Worm (Caenorhabditis elegans) whole organism, L1 larva: ENCODE results near the gene K10D2.5.

ENCODE experiments used
- ama-1 ChIP-seq: fragments of 150-350 bp; optimal IDR thresholded peaks from 2 replicates; lab custom pipeline; 2014
- blmp-1 ChIP-seq: fragments of 150-350 bp; optimal IDR thresholded peaks from 2 replicates; lab custom pipeline; 2014; ENCODE audit warnings: missing biosample characterization, missing genetic modification characterization
- ceh-63 ChIP-seq: fragments of 200-800 bp; sonication (Bioruptor generic); optimal IDR thresholded peaks from 2 replicates; lab custom pipeline; 2018; ENCODE audit warnings: mild to moderate bottlenecking, missing genetic modification characterization, missing compliant biosample characterization
- dpl-1 ChIP-seq, 3 experiments: fragments of 150-350 bp in 2 of 3; sonication (generic microtip) in 1 of 3; optimal IDR thresholded peaks; 2 replicates each; lab custom pipeline; 2014 to 2017; ENCODE audit warnings: missing biosample characterization in 3 of 3, missing genetic modification characterization in 3 of 3, missing genetic modification reagents in 3 of 3
- efl-1 ChIP-seq, 4 experiments: fragments of 150-350 bp; optimal IDR thresholded peaks in 3 of 4; peaks in 1 of 4; 1 replicate in 1 of 4; 2 replicates in 3 of 4; lab custom pipeline; 2014; ENCODE audit warnings: missing biosample characterization in 2 of 4, missing genetic modification characterization in 2 of 4, missing genetic modification reagents in 2 of 4
- efl-3 ChIP-seq: fragments of 200-800 bp; sonication (Bioruptor generic); optimal IDR thresholded peaks from 2 replicates; lab custom pipeline; 2018; ENCODE audit warnings: mild to moderate bottlenecking, missing genetic modification characterization, missing compliant biosample characterization
- egl-13 ChIP-seq: sonication (generic microtip); optimal IDR thresholded peaks from 2 replicates; lab custom pipeline; 2016; ENCODE audit warnings: missing genotype, missing genetic modification reagents, missing genetic modification characterization, missing compliant biosample characterization
- egl-27 ChIP-seq, 2 experiments: fragments of 150-350 bp in 1 of 2; sonication (generic microtip); optimal IDR thresholded peaks; 3 replicates each; lab custom pipeline; 2017 to 2018; ENCODE audit warnings: missing biosample characterization in 2 of 2, missing genetic modification characterization in 2 of 2, missing genetic modification reagents in 2 of 2
- elt-2 ChIP-seq: sonication (generic microtip); optimal IDR thresholded peaks from 2 replicates; lab custom pipeline; 2016; ENCODE audit warnings: missing genetic modification characterization, mild to moderate bottlenecking, inconsistent platforms, missing compliant biosample characterization, missing genetic modification reagents
- elt-3 ChIP-seq, 6 experiments: fragments of 150-350 bp in 1 of 6; sonication (generic microtip); optimal IDR thresholded peaks; 2 replicates each; lab custom pipeline; 2017 to 2018; ENCODE audit warnings: missing biosample characterization in 6 of 6, missing genetic modification characterization in 6 of 6, inconsistent platforms in 1 of 6
- isw-1 ChIP-seq: fragments of 200-800 bp; sonication (Bioruptor generic); IDR thresholded peaks from 2 replicates; pipeline ENCODE4 v1.3.6; 2022; ENCODE audit warnings: missing genetic modification characterization, missing compliant biosample characterization
- lin-13 ChIP-seq: fragments of 150-350 bp; optimal IDR thresholded peaks from 2 replicates; lab custom pipeline; 2014; ENCODE audit warnings: missing biosample characterization, missing genetic modification reagents, missing genetic modification characterization
- lin-14 ChIP-seq: fragments of 200-800 bp; sonication (Bioruptor generic); optimal IDR thresholded peaks from 2 replicates; lab custom pipeline; 2018; ENCODE audit warnings: mild to moderate bottlenecking, missing genetic modification characterization, moderate library complexity, missing compliant biosample characterization
- lin-35 ChIP-seq, 2 experiments: fragments of 150-350 bp; optimal IDR thresholded peaks; 2 replicates each; lab custom pipeline; 2014; ENCODE audit warnings: missing biosample characterization in 2 of 2, missing genetic modification characterization in 2 of 2, missing genetic modification reagents in 2 of 2
- lsy-2 ChIP-seq, 2 experiments: fragments of 150-350 bp; optimal IDR thresholded peaks; 2 replicates each; lab custom pipeline; 2014; ENCODE audit warnings: missing biosample characterization in 2 of 2, missing genetic modification characterization in 2 of 2
- mdl-1 ChIP-seq, 2 experiments: fragments of 150-350 bp; optimal IDR thresholded peaks; 2 replicates each; lab custom pipeline; 2014 to 2017; ENCODE audit warnings: missing biosample characterization in 2 of 2, missing genetic modification characterization in 2 of 2, inconsistent platforms in 1 of 2
- nhr-20 ChIP-seq: sonication (generic microtip); optimal IDR thresholded peaks from 2 replicates; lab custom pipeline; 2016; ENCODE audit warnings: mild to moderate bottlenecking, missing genetic modification characterization, missing compliant biosample characterization
- nhr-47 ChIP-seq: sonication (generic microtip); optimal IDR thresholded peaks from 2 replicates; lab custom pipeline; 2016; ENCODE audit warnings: mild to moderate bottlenecking, missing genetic modification characterization, moderate library complexity, missing compliant biosample characterization
- nhr-71 ChIP-seq: sonication (generic microtip); optimal IDR thresholded peaks from 2 replicates; lab custom pipeline; 2016; ENCODE audit warnings: mild to moderate bottlenecking, missing genetic modification characterization, moderate library complexity, missing compliant biosample characterization
- nhr-76 ChIP-seq: sonication (generic microtip); optimal IDR thresholded peaks from 2 replicates; lab custom pipeline; 2017; ENCODE audit warnings: missing biosample characterization, missing genetic modification characterization
- nhr-85 ChIP-seq: sonication (generic microtip); peaks from one replicate; lab custom pipeline; 2016; ENCODE audit warnings: missing genetic modification characterization, inconsistent platforms, missing compliant biosample characterization
- nhr-90 ChIP-seq: sonication (generic microtip); optimal IDR thresholded peaks from 2 replicates; lab custom pipeline; 2016; ENCODE audit warnings: mild to moderate bottlenecking, missing genetic modification characterization, missing compliant biosample characterization; ENCODE audit not compliant: poor library complexity
- pax-3 ChIP-seq: fragments of 200-800 bp; sonication (Bioruptor generic); optimal IDR thresholded peaks from 2 replicates; lab custom pipeline; 2018; ENCODE audit warnings: mild to moderate bottlenecking, missing genetic modification characterization, moderate library complexity, missing compliant biosample characterization
- rnt-1 ChIP-seq: sonication (generic microtip); optimal IDR thresholded peaks from 2 replicates; lab custom pipeline; 2016; ENCODE audit warnings: mild to moderate bottlenecking, missing genetic modification characterization, moderate library complexity, missing compliant biosample characterization
- snu-23 ChIP-seq: sonication (generic microtip); optimal IDR thresholded peaks from 2 replicates; lab custom pipeline; 2016; ENCODE audit warnings: missing genetic modification characterization, missing compliant biosample characterization
- tbx-2 ChIP-seq: sonication (generic microtip); optimal IDR thresholded peaks from 2 replicates; lab custom pipeline; 2016; ENCODE audit warnings: missing genetic modification characterization, missing compliant biosample characterization
- tlp-1 ChIP-seq: fragments of 150-350 bp; optimal IDR thresholded peaks from 2 replicates; lab custom pipeline; 2014; ENCODE audit warnings: missing biosample characterization, missing genetic modification characterization
- unc-130 ChIP-seq: fragments of 150-350 bp; optimal IDR thresholded peaks from 2 replicates; lab custom pipeline; 2017; ENCODE audit warnings: missing biosample characterization, missing genetic modification characterization, inconsistent platforms
- unc-62 ChIP-seq: fragments of 150-350 bp; optimal IDR thresholded peaks from 2 replicates; lab custom pipeline; 2014; ENCODE audit warnings: missing biosample characterization, missing genetic modification reagents, missing genetic modification characterization
- vab-15 ChIP-seq: sonication (generic microtip); optimal IDR thresholded peaks from 2 replicates; lab custom pipeline; 2017; ENCODE audit warnings: missing genotype, mild to moderate bottlenecking, missing genetic modification characterization, missing compliant biosample characterization

Gene K10D2.5

DNA sequence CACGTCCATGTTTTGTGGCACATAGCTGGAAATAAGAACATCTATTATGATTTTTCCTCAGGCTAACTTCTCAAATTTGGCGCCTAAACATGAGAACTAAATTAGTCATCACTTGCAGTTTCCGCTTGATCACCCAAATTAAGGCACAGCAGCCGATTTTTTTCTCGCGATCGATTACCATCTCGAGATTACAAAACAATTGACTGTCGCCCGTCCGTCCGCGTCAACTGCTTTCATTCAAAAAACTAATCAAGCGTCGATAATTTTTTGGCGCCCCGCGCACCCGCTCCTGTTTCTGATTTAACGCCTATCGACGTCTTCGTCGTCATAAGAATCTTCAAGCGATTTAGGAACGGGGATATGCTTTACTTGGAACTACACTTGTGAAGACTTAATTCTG is 34.8 kb upstream of the K10D2.5 start:
- TF ChIP-seq unc-130 (tag; lab: Kevin White, UChicago) (peak; percentile 44), dpl-1 (GFP tag; optimal IDR thresholded peaks at IDR 0.05; lab: Kevin White, UChicago) (no peak)

ce11 chrIII:5138940-5139533 is 33.5 kb upstream of the K10D2.5 start:
- TF ChIP-seq pax-3 (tag; lab: Kevin White, UChicago) (no peak), efl-1 (optimal IDR thresholded peaks at IDR 0.05; lab: Kevin White, UChicago) (no peak), efl-1 (GFP tag; optimal IDR thresholded peaks at IDR 0.05 in 1 of 2; lab: Kevin White, UChicago) (peak in 1 of 2 experiments; percentile 8)

DNA sequence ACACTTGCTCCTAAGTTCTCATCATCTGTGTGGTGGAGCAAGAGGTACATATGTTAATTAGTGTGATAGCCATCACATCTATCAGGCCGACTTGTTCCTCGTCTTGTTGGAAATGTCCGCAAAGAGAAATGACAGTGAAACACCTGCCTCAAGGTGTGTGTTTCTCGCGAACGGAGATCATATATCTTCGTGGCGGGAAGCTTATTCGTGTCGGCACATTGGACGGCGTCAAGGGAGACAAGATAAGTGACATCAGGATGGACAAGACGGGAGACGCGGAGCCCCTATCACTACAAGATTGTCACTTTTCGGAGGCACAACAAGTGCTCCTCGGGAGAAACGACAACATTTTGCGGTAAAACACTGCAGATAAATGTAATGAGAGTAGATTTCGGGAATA is 32.8 kb upstream of the K10D2.5 start:
- TF ChIP-seq tbx-2 (tag; lab: Kevin White, UChicago) (peak; percentile 15), nhr-47 (tag; lab: Kevin White, UChicago) (no peak)

- peak; percentile 27 for TF ChIP-seq nhr-71 (tag; lab: Kevin White, UChicago)
- TF ChIP-seq mdl-1 (tag; optimal IDR thresholded peaks at IDR 0.05; lab: Kevin White, UChicago), result peak in 1 of 2 experiments; percentile 1
- peak; percentile 65 for TF ChIP-seq lin-14 (GFP tag; lab: Kevin White, UChicago)
- no peak for TF ChIP-seq egl-13 (tag; lab: Kevin White, UChicago)
- no peak for TF ChIP-seq ama-1 (lab: Kevin White, UChicago)
- no peak for TF ChIP-seq efl-1 (optimal IDR thresholded peaks at IDR 0.05; lab: Kevin White, UChicago)
- peak in 1 of 2 experiments; percentile 74 for TF ChIP-seq efl-1 (GFP tag; optimal IDR thresholded peaks at IDR 0.05 in 1 of 2; lab: Kevin White, UChicago)
- no peak for TF ChIP-seq tlp-1 (tag; lab: Kevin White, UChicago)
- no peak for TF ChIP-seq unc-62 (GFP tag; lab: Kevin White, UChicago)
- peak; percentile 40 to 73 for TF ChIP-seq lsy-2 (tag; optimal IDR thresholded peaks at IDR 0.05; lab: Kevin White, UChicago)
- TF ChIP-seq rnt-1 (tag; lab: Kevin White, UChicago), result peak; percentile 41
- TF ChIP-seq tbx-2 (tag; lab: Kevin White, UChicago), result peak; percentile 96
- TF ChIP-seq snu-23, result peak; percentile 5
- TF ChIP-seq elt-2 (tag; lab: Kevin White, UChicago), result peak; percentile 29
Observed at ce11 chrIII:5140559-5140958, 32.0 kb upstream of the K10D2.5 start.

DNA sequence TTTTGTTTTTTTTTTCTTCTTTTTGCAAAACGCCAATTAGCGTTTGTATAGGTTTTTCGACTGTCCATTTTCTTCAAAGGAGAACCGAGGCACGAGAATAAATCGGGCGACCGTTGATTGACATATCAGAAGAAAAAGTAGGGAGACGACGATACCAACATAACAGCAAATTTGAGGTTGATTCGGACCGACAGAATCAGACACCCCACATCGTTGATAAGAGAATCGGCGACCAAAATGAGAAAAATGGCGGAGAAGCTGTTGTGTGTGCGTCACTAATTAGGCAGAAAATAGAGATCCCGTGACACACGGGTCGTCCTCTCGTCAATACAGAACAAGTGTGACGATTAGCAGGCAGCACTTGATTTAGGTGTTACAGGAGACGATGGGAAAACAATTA is 30.6 kb upstream of the K10D2.5 start:
- TF ChIP-seq nhr-90 (peak; percentile 11), egl-27 (tag; optimal IDR thresholded peaks at IDR 0.05; lab: Kevin White, UChicago) (no peak), ceh-63 (GFP tag; lab: Kevin White, UChicago) (no peak), elt-3 (tag; optimal IDR thresholded peaks at IDR 0.05; lab: Kevin White, UChicago) (peak in 1 of 6 experiments; percentile 28), blmp-1 (tag; lab: Kevin White, UChicago) (peak; percentile 17), nhr-20 (tag; lab: Kevin White, UChicago) (peak; percentile 53), lin-14 (GFP tag; lab: Kevin White, UChicago) (peak; percentile 37), vab-15 (tag; lab: Kevin White, UChicago) (no peak), tlp-1 (tag; lab: Kevin White, UChicago) (no peak), unc-130 (tag; lab: Kevin White, UChicago) (peak; percentile 63), nhr-85 (tag; lab: Kevin White, UChicago) (peak; percentile 85), tbx-2 (tag; lab: Kevin White, UChicago) (peak; percentile 97), lin-35 (GFP tag; optimal IDR thresholded peaks at IDR 0.05; lab: Kevin White, UChicago) (peak in 1 of 2 experiments; percentile 30), nhr-71 (tag; lab: Kevin White, UChicago) (peak; percentile 47), mdl-1 (tag; optimal IDR thresholded peaks at IDR 0.05; lab: Kevin White, UChicago) (peak in 1 of 2 experiments; percentile 26), efl-1 (optimal IDR thresholded peaks at IDR 0.05; lab: Kevin White, UChicago) (no peak), efl-1 (GFP tag; optimal IDR thresholded peaks at IDR 0.05 in 1 of 2; lab: Kevin White, UChicago) (peak in 1 of 2 experiments; percentile 53), snu-23 (peak; percentile 8)

ce11 chrIII:5143520-5143919 is 29.0 kb upstream of the K10D2.5 start:
- TF ChIP-seq nhr-76 (tag; lab: Kevin White, UChicago) (no peak), isw-1 (GFP tag; lab: Robert Waterston, UW) (no peak), efl-3 (GFP tag; lab: Kevin White, UChicago) (no peak), lin-13 (GFP tag; lab: Kevin White, UChicago) (no peak)
